Worm (Caenorhabditis elegans) whole organism, L3 larva: ENCODE results near the gene C04F5.8.

Experiments used
- R02D3.7 ChIP-seq: fragments of 150-350 bp; optimal IDR thresholded peaks from 2 replicates; lab custom pipeline; 2014; ENCODE audit warnings: missing biosample characterization, missing genetic modification characterization
- aly-2 ChIP-seq: fragments of 150-350 bp; optimal IDR thresholded peaks from 2 replicates; lab custom pipeline; 2014; ENCODE audit warnings: missing biosample characterization, missing genetic modification characterization
- ama-1 ChIP-seq: fragments of 150-350 bp; optimal IDR thresholded peaks from 2 replicates; lab custom pipeline; 2018
- ceh-82 ChIP-seq: fragments of 150-350 bp; optimal IDR thresholded peaks from 2 replicates; lab custom pipeline; 2014; ENCODE audit warnings: missing biosample characterization, missing genetic modification characterization
- ceh-9 ChIP-seq: sonication (generic microtip); optimal IDR thresholded peaks from 2 replicates; lab custom pipeline; 2018; ENCODE audit warnings: missing biosample characterization, missing genetic modification characterization
- jun-1 ChIP-seq: fragments of 150-350 bp; optimal IDR thresholded peaks from 2 replicates; lab custom pipeline; 2014; ENCODE audit warnings: missing biosample characterization, missing genetic modification reagents, missing genetic modification characterization
- nfya-1 ChIP-seq: sonication (generic microtip); optimal IDR thresholded peaks from 2 replicates; lab custom pipeline; 2017; ENCODE audit warnings: missing genetic modification characterization, mild to moderate bottlenecking, missing compliant biosample characterization, antibody characterized with exemption, moderate library complexity; ENCODE audit not compliant: insufficient read depth
- nhr-11 ChIP-seq: fragments of 150-350 bp; optimal IDR thresholded peaks from 2 replicates; lab custom pipeline; 2014; ENCODE audit warnings: missing biosample characterization, missing genetic modification characterization
- nhr-237 ChIP-seq: fragments of 150-350 bp; optimal IDR thresholded peaks from 2 replicates; lab custom pipeline; 2014; ENCODE audit warnings: missing biosample characterization, missing genetic modification characterization
- nhr-28 ChIP-seq: fragments of 150-350 bp; optimal IDR thresholded peaks from 2 replicates; lab custom pipeline; 2014; ENCODE audit warnings: missing biosample characterization, missing genetic modification characterization
- pqm-1 ChIP-seq: fragments of 150-350 bp; optimal IDR thresholded peaks from 2 replicates; lab custom pipeline; 2017; ENCODE audit warnings: missing biosample characterization, missing genetic modification characterization, inconsistent platforms
- skn-1 ChIP-seq: fragments of 150-350 bp; optimal IDR thresholded peaks from 2 replicates; lab custom pipeline; 2014; ENCODE audit warnings: missing biosample characterization, missing genetic modification characterization

ce11 chrV:5132441-5132840 is 18.9 kb upstream of the C04F5.8 start, which contains the start of gene F14F9.4:
- TF ChIP-seq aly-2 (tag; lab: Kevin White, UChicago) (no peak), jun-1 (tag; lab: Kevin White, UChicago) (no peak), ama-1 (no peak), pqm-1 (no peak), nhr-237 (tag; lab: Kevin White, UChicago) (no peak), ceh-9 (tag; lab: Kevin White, UChicago) (no peak), skn-1 (tag; lab: Kevin White, UChicago) (no peak), R02D3.7 (no peak), nhr-11 (no peak), nhr-28 (tag; lab: Kevin White, UChicago) (no peak), nfya-1 (tag; lab: Kevin White, UChicago) (no peak), ceh-82 (tag; lab: Kevin White, UChicago) (no peak)
